Worm (Caenorhabditis elegans): Measurements from ENCODE around the gene clec-265.

- TF ChIP-seq B0310.2 (tag; optimal IDR thresholded peaks at IDR 0.05) (no peak), F13C5.2 (tag; optimal IDR thresholded peaks at IDR 0.05) (no peak), flt-1 (GFP tag; IDR thresholded peaks at IDR 0.05) (no peak), ama-1 (optimal IDR thresholded peaks at IDR 0.05) (no peak), scrt-1 (GFP tag; IDR thresholded peaks at IDR 0.05) (no peak), sea-1 (GFP tag; conservative IDR thresholded peaks at IDR 0.05) (no peak), hmbx-1 (tag; optimal IDR thresholded peaks at IDR 0.05) (no peak), hnd-1 (tag; optimal IDR thresholded peaks at IDR 0.05) (no peak), tra-4 (tag; optimal IDR thresholded peaks at IDR 0.05) (no peak), tbx-37 (GFP tag; conservative IDR thresholded peaks at IDR 0.05) (no peak), pes-1 (GFP tag; IDR thresholded peaks at IDR 0.05) (no peak)
Measured at ce11 chrX:2996318-2996717, 35.3 kb upstream of the clec-265 start.
